In genomic region chr3L:3058970-3059883, dm6 we compare ENCODE assay signal across 5 fruit fly cellular contexts.
TF ChIP-seq lines count a peak whose summit lies in the region.

No protein-coding gene starts in this region.

- no peak for TF ChIP-seq CTCF in whole organism, embryonic (GFP tag; optimal IDR thresholded peaks at IDR 0.05; lab: Kevin White, UChicago)

TF ChIP-seq in whole organism, adult, 20 proteins besides CTCF, POLR2A, EP300 and RAD21:
- TF ChIP-seq Hr96 (GFP tag; optimal IDR thresholded peaks at IDR 0.05; lab: Kevin White, UChicago) (no peak), CG33017 (tag; optimal IDR thresholded peaks at IDR 0.05; lab: Kevin White, UChicago) (no peak), CG1620 (GFP tag; optimal IDR thresholded peaks at IDR 0.05; lab: Kevin White, UChicago) (no peak), tj (GFP tag; optimal IDR thresholded peaks at IDR 0.05; lab: Kevin White, UChicago) (peak; percentile 74), CG11617 (GFP tag; optimal IDR thresholded peaks at IDR 0.05; lab: Kevin White, UChicago) (no peak), cnc (optimal IDR thresholded peaks at IDR 0.05; lab: Kevin White, UChicago) (no peak), CG12768 (GFP tag; optimal IDR thresholded peaks at IDR 0.05; lab: Kevin White, UChicago) (no peak)
TF ChIP-seq in whole organism, adult: peak in this region for 1.

TF ChIP-seq in whole organism, embryonic, 481 proteins besides CTCF, POLR2A, EP300 and RAD21 (continues in another document):
- TF ChIP-seq Trl (optimal IDR thresholded peaks at IDR 0.05; lab: Kevin White, UChicago) (no peak), Trl (GFP tag; optimal IDR thresholded peaks at IDR 0.05; lab: Kevin White, UChicago) (no peak), maf-S (GFP tag; optimal IDR thresholded peaks at IDR 0.05; lab: Kevin White, UChicago) (no peak), Lim3 (GFP tag; IDR thresholded peaks at IDR 0.05; lab: Robert Waterston, UW) (no peak), CG18599 (GFP tag; optimal IDR thresholded peaks at IDR 0.05; lab: Kevin White, UChicago) (no peak), nerfin-1 (tag; optimal IDR thresholded peaks at IDR 0.05; lab: Kevin White, UChicago) (peak; percentile 43), CG4328 (GFP tag; optimal IDR thresholded peaks at IDR 0.05; lab: Kevin White, UChicago) (no peak), CG12071 (GFP tag; optimal IDR thresholded peaks at IDR 0.05; lab: Kevin White, UChicago) (no peak), nom (GFP tag; optimal IDR thresholded peaks at IDR 0.05; lab: Kevin White, UChicago) (no peak), CG2678 (tag; optimal IDR thresholded peaks at IDR 0.05; lab: Kevin White, UChicago) (peak; percentile 54), CG6175 (GFP tag; IDR thresholded peaks at IDR 0.05; lab: Robert Waterston, UW) (no peak), CG7928 (GFP tag; optimal IDR thresholded peaks at IDR 0.05; lab: Kevin White, UChicago) (no peak), Tbp (GFP tag; optimal IDR thresholded peaks at IDR 0.05; lab: Kevin White, UChicago) (no peak), trh (GFP tag; optimal IDR thresholded peaks at IDR 0.05; lab: Kevin White, UChicago) (no peak), yki (optimal IDR thresholded peaks at IDR 0.05; lab: Kevin White, UChicago) (no peak), Hr39 (optimal IDR thresholded peaks at IDR 0.05; lab: Kevin White, UChicago) (no peak), nerfin-2 (GFP tag; IDR thresholded peaks at IDR 0.05; lab: Robert Waterston, UW; ENCODE audit: partially characterized antibody) (no peak), rib (GFP tag; IDR thresholded peaks at IDR 0.05; lab: Robert Waterston, UW) (0 out of 2 replicates have a peak, but pooled peaks have one; percentile 31), chinmo (GFP tag; IDR thresholded peaks at IDR 0.05; lab: Robert Waterston, UW; ENCODE audit: partially characterized antibody) (no peak; the same call in 3 of the 4 replicates), grau (tag; optimal IDR thresholded peaks at IDR 0.05; lab: Kevin White, UChicago) (peak; percentile 79), CG9609 (GFP tag; optimal IDR thresholded peaks at IDR 0.05; lab: Kevin White, UChicago) (no peak)

TF ChIP-seq in whole organism, prepupa, 60 proteins besides CTCF, POLR2A, EP300 and RAD21 (continues in another document):
- no peak for TF ChIP-seq CG6854 (GFP tag; optimal IDR thresholded peaks at IDR 0.05; lab: Kevin White, UChicago)
- no peak for TF ChIP-seq spab (GFP tag; optimal IDR thresholded peaks at IDR 0.05; lab: Kevin White, UChicago)
- TF ChIP-seq Ets21C (GFP tag; optimal IDR thresholded peaks at IDR 0.05; lab: Kevin White, UChicago): no peak
- TF ChIP-seq Hr38 (GFP tag; optimal IDR thresholded peaks at IDR 0.05; lab: Kevin White, UChicago): no peak
- peak; percentile 27 for TF ChIP-seq CG10631 (GFP tag; optimal IDR thresholded peaks at IDR 0.05; lab: Kevin White, UChicago)
- TF ChIP-seq net (GFP tag; optimal IDR thresholded peaks at IDR 0.05; lab: Kevin White, UChicago): no peak
- TF ChIP-seq cyc (GFP tag; optimal IDR thresholded peaks at IDR 0.05; lab: Kevin White, UChicago): no peak
- TF ChIP-seq CG16779 (tag; optimal IDR thresholded peaks at IDR 0.05; lab: Kevin White, UChicago): no peak
- peak; percentile 32 for TF ChIP-seq Hr4 (GFP tag; optimal IDR thresholded peaks at IDR 0.05; lab: Kevin White, UChicago)
- TF ChIP-seq ss (GFP tag; optimal IDR thresholded peaks at IDR 0.05; lab: Kevin White, UChicago): no peak
- TF ChIP-seq CG6792 (GFP tag; optimal IDR thresholded peaks at IDR 0.05; lab: Kevin White, UChicago): peak; percentile 27
- no peak for TF ChIP-seq CG3919 (GFP tag; optimal IDR thresholded peaks at IDR 0.05; lab: Kevin White, UChicago)
- no peak for TF ChIP-seq Ets96B (tag; optimal IDR thresholded peaks at IDR 0.05; lab: Kevin White, UChicago)
- peak; percentile 53 for TF ChIP-seq CG32006 (GFP tag; optimal IDR thresholded peaks at IDR 0.05; lab: Kevin White, UChicago)
- no peak for TF ChIP-seq Hr39 (GFP tag; optimal IDR thresholded peaks at IDR 0.05; lab: Kevin White, UChicago)
- peak; percentile 34 for TF ChIP-seq CG15336 (GFP tag; IDR thresholded peaks at IDR 0.05; lab: Robert Waterston, UW)
- TF ChIP-seq CG9139 (GFP tag; optimal IDR thresholded peaks at IDR 0.05; lab: Kevin White, UChicago): no peak
- TF ChIP-seq dsx (GFP tag; optimal IDR thresholded peaks at IDR 0.05; lab: Kevin White, UChicago; ENCODE audit: poor library complexity, severe bottlenecking): no peak
- no peak for TF ChIP-seq CG11294 (GFP tag; IDR thresholded peaks at IDR 0.05; lab: Robert Waterston, UW)
- no peak for TF ChIP-seq Smox (GFP tag; optimal IDR thresholded peaks at IDR 0.05; lab: Kevin White, UChicago)
- no peak for TF ChIP-seq CG31627 (GFP tag; optimal IDR thresholded peaks at IDR 0.05; lab: Kevin White, UChicago)
- peak; percentile 78 for TF ChIP-seq svp (GFP tag; lab: Kevin White, UChicago)
- no peak for TF ChIP-seq CG34406 (GFP tag; optimal IDR thresholded peaks at IDR 0.05; lab: Kevin White, UChicago)

TF ChIP-seq in whole organism, pupa, 21 proteins besides CTCF, POLR2A, EP300 and RAD21:
- TF ChIP-seq CG8301 (tag; optimal IDR thresholded peaks at IDR 0.05; lab: Kevin White, UChicago): peak; percentile 44
- TF ChIP-seq CG14655 (GFP tag; optimal IDR thresholded peaks at IDR 0.05; lab: Kevin White, UChicago): no peak
- TF ChIP-seq fd96Ca (GFP tag; IDR thresholded peaks at IDR 0.05; lab: Robert Waterston, UW): no peak
- TF ChIP-seq gl (tag; optimal IDR thresholded peaks at IDR 0.05; lab: Kevin White, UChicago): no peak
- TF ChIP-seq CG32121 (GFP tag; IDR thresholded peaks at IDR 0.05; lab: Robert Waterston, UW): no peak
- no peak for TF ChIP-seq EcR (GFP tag; optimal IDR thresholded peaks at IDR 0.05; lab: Kevin White, UChicago)
- TF ChIP-seq CG13204 (GFP tag; optimal IDR thresholded peaks at IDR 0.05; lab: Kevin White, UChicago): no peak
- peak; percentile 10 for TF ChIP-seq CG9948 (tag; optimal IDR thresholded peaks at IDR 0.05; lab: Kevin White, UChicago)
- TF ChIP-seq D1 (tag; optimal IDR thresholded peaks at IDR 0.05; lab: Kevin White, UChicago): no peak
- TF ChIP-seq CG34367 (tag; optimal IDR thresholded peaks at IDR 0.05; lab: Kevin White, UChicago): no peak
- TF ChIP-seq CG4496 (GFP tag; IDR thresholded peaks at IDR 0.05; lab: Robert Waterston, UW): no peak
- TF ChIP-seq CG17806 (tag; optimal IDR thresholded peaks at IDR 0.05; lab: Kevin White, UChicago): no peak
- TF ChIP-seq CG15710 (tag; optimal IDR thresholded peaks at IDR 0.05; lab: Kevin White, UChicago): no peak
- TF ChIP-seq CG8159 (tag; optimal IDR thresholded peaks at IDR 0.05; lab: Kevin White, UChicago): peak; percentile 16
- no peak for TF ChIP-seq CG10348 (GFP tag; IDR thresholded peaks at IDR 0.05; lab: Robert Waterston, UW)
- TF ChIP-seq rn (GFP tag; IDR thresholded peaks at IDR 0.05; lab: Robert Waterston, UW): no peak
- TF ChIP-seq Pif1A (GFP tag; optimal IDR thresholded peaks at IDR 0.05; lab: Kevin White, UChicago): no peak
- no peak for TF ChIP-seq Ets98B (GFP tag; IDR thresholded peaks at IDR 0.05; lab: Robert Waterston, UW)

TF ChIP-seq in whole organism, wandering third instar larva, 38 proteins besides CTCF, POLR2A, EP300 and RAD21:
- peak; percentile 8 for TF ChIP-seq ey (GFP tag; optimal IDR thresholded peaks at IDR 0.05; lab: Kevin White, UChicago)
- TF ChIP-seq sage (GFP tag; optimal IDR thresholded peaks at IDR 0.05; lab: Kevin White, UChicago): no peak
- no peak for TF ChIP-seq Myc (optimal IDR thresholded peaks at IDR 0.05; lab: Kevin White, UChicago)
- TF ChIP-seq Abd-B (GFP tag; optimal IDR thresholded peaks at IDR 0.05; lab: Kevin White, UChicago): no peak
- no peak for TF ChIP-seq sv (GFP tag; optimal IDR thresholded peaks at IDR 0.05; lab: Kevin White, UChicago)
- TF ChIP-seq Vsx2 (GFP tag; optimal IDR thresholded peaks at IDR 0.05; lab: Kevin White, UChicago; ENCODE audit: partially characterized antibody): no peak
- TF ChIP-seq Rel (GFP tag; optimal IDR thresholded peaks at IDR 0.05; lab: Kevin White, UChicago): no peak
- TF ChIP-seq Rel (tag; optimal IDR thresholded peaks at IDR 0.05; lab: Kevin White, UChicago): peak; percentile 93
- peak; percentile 1 for TF ChIP-seq h (GFP tag; optimal IDR thresholded peaks at IDR 0.05; lab: Kevin White, UChicago)
- TF ChIP-seq HLH106 (tag; optimal IDR thresholded peaks at IDR 0.05; lab: Kevin White, UChicago): peak; percentile 19
